Fruit fly (Drosophila melanogaster) whole organism, embryonic: ENCODE data around the gene pnt.

ENCODE experiments used
- Antp ChIP-seq: fragments of 200-800 bp; sonication (Bioruptor generic); optimal IDR thresholded peaks from 3 replicates; lab custom pipeline; 2016; ENCODE audit warnings: missing biosample characterization, missing genetic modification characterization
- Atf6 ChIP-seq: fragments of 200-800 bp; sonication (Bioruptor generic); IDR thresholded peaks from 2 replicates; pipeline ENCODE4 v1.3.6; 2022; ENCODE audit warnings: missing biosample characterization, missing genetic modification characterization
- CG10274 ChIP-seq: fragments of 200-800 bp; sonication (Bioruptor generic); optimal IDR thresholded peaks from 3 replicates; lab custom pipeline; 2017; ENCODE audit warnings: missing biosample characterization, mild to moderate bottlenecking, missing genetic modification characterization
- CG10462 ChIP-seq: fragments of 200-800 bp; sonication (Bioruptor generic); optimal IDR thresholded peaks from 2 replicates; lab custom pipeline; 2016; ENCODE audit warnings: missing biosample characterization, missing genetic modification characterization
- CG12071 ChIP-seq: fragments of 200-800 bp; sonication (Bioruptor generic); optimal IDR thresholded peaks from 3 replicates; lab custom pipeline; 2018; ENCODE audit warnings: missing biosample characterization, mild to moderate bottlenecking, missing genetic modification characterization
- CG12155 ChIP-seq: fragments of 200-800 bp; sonication (Bioruptor generic); optimal IDR thresholded peaks from 3 replicates; lab custom pipeline; 2016; ENCODE audit warnings: missing biosample characterization, missing genetic modification characterization
- CG13123 ChIP-seq: fragments of 200-800 bp; sonication (Bioruptor generic); optimal IDR thresholded peaks from 2 replicates; lab custom pipeline; 2016; ENCODE audit warnings: missing biosample characterization, missing genetic modification characterization
- CG15696 ChIP-seq: fragments of 200-800 bp; sonication (Bioruptor generic); optimal IDR thresholded peaks from 2 replicates; lab custom pipeline; 2019; ENCODE audit warnings: missing biosample characterization, mild to moderate bottlenecking, missing genetic modification characterization, moderate library complexity
- CG17612 ChIP-seq: fragments of 200-800 bp; sonication (Bioruptor generic); IDR thresholded peaks from 2 replicates; pipeline ENCODE4 v1.3.6; 2022; ENCODE audit warnings: missing biosample characterization, missing genetic modification characterization
- CG18011 ChIP-seq: fragments of 200-800 bp; sonication (Bioruptor generic); optimal IDR thresholded peaks from 2 replicates; lab custom pipeline; 2017; ENCODE audit warnings: missing biosample characterization, missing genetic modification characterization, mild to moderate bottlenecking, moderate library complexity, missing genotype
- CG18764 ChIP-seq: fragments of 200-800 bp; sonication (Bioruptor generic); optimal IDR thresholded peaks from 3 replicates; lab custom pipeline; 2016; ENCODE audit warnings: missing biosample characterization, missing genetic modification characterization
- CG30020 ChIP-seq: fragments of 200-800 bp; optimal IDR thresholded peaks from 2 replicates; lab custom pipeline; 2019; ENCODE audit warnings: missing biosample characterization, mild to moderate bottlenecking, missing genetic modification characterization, moderate library complexity
- CG31365 ChIP-seq: fragments of 200-800 bp; sonication (Bioruptor generic); optimal IDR thresholded peaks from 2 replicates; lab custom pipeline; 2018; ENCODE audit warnings: missing biosample characterization, mild to moderate bottlenecking, missing genetic modification characterization
- CG32532 ChIP-seq: fragments of 200-800 bp; sonication (Bioruptor generic); IDR thresholded peaks from 2 replicates; pipeline ENCODE4 v1.3.6; 2022; ENCODE audit warnings: missing biosample characterization, missing genetic modification characterization
- CG33213 ChIP-seq: fragments of 200-800 bp; sonication (Bioruptor generic); optimal IDR thresholded peaks from 3 replicates; lab custom pipeline; 2016; ENCODE audit warnings: missing biosample characterization, missing genetic modification characterization
- CG34376 ChIP-seq: fragments of 200-800 bp; sonication (Bioruptor generic); optimal IDR thresholded peaks from 2 replicates; lab custom pipeline; 2018; ENCODE audit warnings: missing biosample characterization, mild to moderate bottlenecking, missing genetic modification characterization
- CG4730 ChIP-seq: fragments of 200-800 bp; sonication (Bioruptor generic); IDR thresholded peaks from 2 replicates; pipeline ENCODE4 v1.3.6; 2022; ENCODE audit warnings: missing biosample characterization, missing genetic modification characterization
- CG6272 ChIP-seq: fragments of 200-800 bp; sonication (Bioruptor generic); IDR thresholded peaks from 2 replicates; pipeline ENCODE4 v1.3.6; 2022; ENCODE audit warnings: missing biosample characterization, missing genetic modification characterization
- CG7271 ChIP-seq: fragments of 200-800 bp; sonication (Bioruptor generic); optimal IDR thresholded peaks from 2 replicates; lab custom pipeline; 2018; ENCODE audit warnings: missing biosample characterization, mild to moderate bottlenecking, missing genetic modification characterization, moderate library complexity
- CG8924 ChIP-seq: fragments of 200-800 bp; optimal IDR thresholded peaks from 3 replicates; lab custom pipeline; 2019; ENCODE audit warnings: missing biosample characterization, mild to moderate bottlenecking, missing genetic modification characterization, moderate library complexity
- CG8944 ChIP-seq: fragments of 200-800 bp; sonication (Bioruptor generic); optimal IDR thresholded peaks from 3 replicates; lab custom pipeline; 2016; ENCODE audit warnings: missing biosample characterization, missing genetic modification characterization
- CG9215 ChIP-seq: fragments of 200-800 bp; sonication (Bioruptor generic); IDR thresholded peaks from 2 replicates; pipeline ENCODE4 v1.3.6; 2022; ENCODE audit warnings: missing biosample characterization, missing genetic modification characterization
- CG9437 ChIP-seq: fragments of 200-800 bp; sonication (Bioruptor generic); optimal IDR thresholded peaks from 2 replicates; lab custom pipeline; 2018; ENCODE audit warnings: missing biosample characterization, mild to moderate bottlenecking, missing genetic modification characterization
- Dbx ChIP-seq: fragments of 200-800 bp; sonication (Bioruptor generic); IDR thresholded peaks from 3 replicates; pipeline ENCODE4 v1.3.6; 2022; ENCODE audit warnings: missing biosample characterization, missing genetic modification characterization
- HLHmδ ChIP-seq: fragments of 200-800 bp; sonication (Bioruptor generic); optimal IDR thresholded peaks from 2 replicates; lab custom pipeline; 2018; ENCODE audit warnings: missing biosample characterization, mild to moderate bottlenecking, missing genetic modification characterization, moderate library complexity
- Neu2 ChIP-seq: fragments of 200-800 bp; sonication (Bioruptor generic); optimal IDR thresholded peaks from 3 replicates; lab custom pipeline; 2016; ENCODE audit warnings: missing biosample characterization, missing genetic modification characterization, borderline replicate concordance
- PHDP ChIP-seq: fragments of 200-800 bp; sonication (Bioruptor generic); optimal IDR thresholded peaks from 3 replicates; lab custom pipeline; 2018; ENCODE audit warnings: missing biosample characterization, mild to moderate bottlenecking, missing genetic modification characterization, moderate library complexity
- Side ChIP-seq: fragments of 200-800 bp; sonication (Bioruptor generic); optimal IDR thresholded peaks from 2 replicates; lab custom pipeline; 2016; ENCODE audit warnings: missing biosample characterization, missing genetic modification characterization
- ase ChIP-seq: fragments of 200-800 bp; sonication (Bioruptor generic); IDR thresholded peaks from 3 replicates; pipeline ENCODE4 v1.3.6; 2022; ENCODE audit warnings: missing biosample characterization, missing genetic modification characterization
- br ChIP-seq: fragments of >200 bp; optimal IDR thresholded peaks from 2 replicates; lab custom pipeline; 2017
- btn ChIP-seq: fragments of 200-800 bp; sonication (Bioruptor generic); optimal IDR thresholded peaks from 2 replicates; lab custom pipeline; 2016; ENCODE audit warnings: missing biosample characterization, missing genetic modification characterization
- cato ChIP-seq: fragments of 200-800 bp; sonication (Bioruptor generic); optimal IDR thresholded peaks from 2 replicates; lab custom pipeline; 2016; ENCODE audit warnings: missing biosample characterization, missing genetic modification characterization, borderline replicate concordance
- dysf ChIP-seq: fragments of 200-800 bp; sonication (Bioruptor generic); IDR thresholded peaks from 3 replicates; pipeline ENCODE4 v1.3.6; 2022; ENCODE audit warnings: missing biosample characterization, missing genetic modification characterization
- en ChIP-seq: fragments of 200-800 bp; sonication (Bioruptor generic); optimal IDR thresholded peaks from 2 replicates; lab custom pipeline; 2016; ENCODE audit warnings: missing biosample characterization, missing genetic modification characterization
- fd102C ChIP-seq: fragments of 200-800 bp; sonication (Bioruptor generic); optimal IDR thresholded peaks from 2 replicates; lab custom pipeline; 2018; ENCODE audit warnings: missing biosample characterization, mild to moderate bottlenecking, missing genetic modification characterization, moderate library complexity
- gcm ChIP-seq: fragments of 200-800 bp; sonication (Bioruptor generic); optimal IDR thresholded peaks from 2 replicates; lab custom pipeline; 2019; ENCODE audit warnings: missing biosample characterization, mild to moderate bottlenecking, missing genetic modification characterization, moderate library complexity
- h ChIP-seq: fragments of >200 bp; optimal IDR thresholded peaks from 2 replicates; lab custom pipeline; 2017
- her ChIP-seq: fragments of 200-800 bp; sonication (Bioruptor generic); optimal IDR thresholded peaks from 2 replicates; lab custom pipeline; 2016; ENCODE audit warnings: missing biosample characterization, missing genetic modification characterization
- hkb ChIP-seq, 2 experiments: fragments of 200-800 bp in 1 of 2; fragments of >200 bp in 1 of 2; sonication (Bioruptor generic) in 1 of 2; IDR thresholded peaks in 1 of 2; optimal IDR thresholded peaks in 1 of 2; 2 replicates each; pipeline versions ENCODE4 v1.3.6 to Lab custom; 2017 to 2022; ENCODE audit warnings: missing biosample characterization in 1 of 2, missing genetic modification characterization in 1 of 2
- ind ChIP-seq: fragments of 200-800 bp; sonication (Bioruptor generic); optimal IDR thresholded peaks from 3 replicates; lab custom pipeline; 2016; ENCODE audit warnings: missing biosample characterization, missing genetic modification characterization
- insv ChIP-seq, 2 experiments: fragments of 200-800 bp; sonication (Bioruptor generic); optimal IDR thresholded peaks; 3 replicates each; lab custom pipeline; 2016 to 2018; ENCODE audit warnings: missing biosample characterization in 2 of 2, missing genetic modification characterization in 2 of 2
- jing ChIP-seq: fragments of 200-800 bp; sonication (Bioruptor generic); optimal IDR thresholded peaks from 2 replicates; lab custom pipeline; 2018; ENCODE audit warnings: missing biosample characterization, mild to moderate bottlenecking, missing genetic modification characterization
- kah ChIP-seq: fragments of 200-800 bp; sonication (Bioruptor generic); optimal IDR thresholded peaks from 2 replicates; lab custom pipeline; 2018; ENCODE audit warnings: missing biosample characterization, mild to moderate bottlenecking, missing genetic modification characterization
- kay ChIP-seq: fragments of 200-800 bp; sonication (Bioruptor generic); optimal IDR thresholded peaks from 2 replicates; lab custom pipeline; 2016; ENCODE audit warnings: missing biosample characterization, missing genetic modification characterization
- pho ChIP-seq: fragments of 200-800 bp; sonication (Bioruptor generic); optimal IDR thresholded peaks from 2 replicates; lab custom pipeline; 2016; ENCODE audit warnings: missing biosample characterization, missing genetic modification characterization
- ro ChIP-seq: fragments of 200-800 bp; sonication (Bioruptor generic); IDR thresholded peaks from 2 replicates; pipeline ENCODE4 v1.3.6; 2022; ENCODE audit warnings: missing biosample characterization, missing genetic modification characterization
- row ChIP-seq: fragments of 200-800 bp; sonication (Bioruptor generic); IDR thresholded peaks from 3 replicates; pipeline ENCODE4 v1.3.6; 2022; ENCODE audit warnings: missing biosample characterization, missing genetic modification characterization
- shn ChIP-seq: fragments of 200-800 bp; sonication (Bioruptor generic); optimal IDR thresholded peaks from 3 replicates; lab custom pipeline; 2016; ENCODE audit warnings: missing biosample characterization, missing genetic modification characterization
- sim ChIP-seq: fragments of 200-800 bp; sonication (Bioruptor generic); IDR thresholded peaks from 2 replicates; pipeline ENCODE4 v1.3.6; 2022; ENCODE audit warnings: missing biosample characterization, missing genetic modification characterization
- sima ChIP-seq: fragments of 200-800 bp; sonication (Bioruptor generic); optimal IDR thresholded peaks from 2 replicates; lab custom pipeline; 2016; ENCODE audit warnings: missing biosample characterization, missing genetic modification characterization
- slbo ChIP-seq: fragments of 200-800 bp; sonication (Bioruptor generic); IDR thresholded peaks from 2 replicates; pipeline ENCODE4 v1.3.6; 2022; ENCODE audit warnings: missing biosample characterization, missing genetic modification characterization
- tin ChIP-seq: fragments of 200-800 bp; sonication (Bioruptor generic); optimal IDR thresholded peaks from 3 replicates; lab custom pipeline; 2016; ENCODE audit warnings: missing biosample characterization, missing genetic modification characterization
- tll ChIP-seq, 2 experiments: fragments of 200-800 bp in 1 of 2; fragments of >200 bp in 1 of 2; sonication (Bioruptor generic) in 1 of 2; optimal IDR thresholded peaks; 2 replicates each; lab custom pipeline; 2017 to 2019; ENCODE audit warnings: missing biosample characterization in 2 of 2, missing genetic modification characterization in 2 of 2, mild to moderate bottlenecking in 1 of 2, moderate library complexity in 1 of 2

Gene pnt

dm6 chr3R:23374290-23374689, 28.3 kb upstream of the pnt start (continued):
- TF ChIP-seq kah (no peak), cato (GFP tag; lab: Kevin White, UChicago) (no peak), CG4730 (GFP tag; lab: Robert Waterston, UW) (no peak), CG17612 (GFP tag; lab: Robert Waterston, UW) (no peak), CG13123 (GFP tag; lab: Kevin White, UChicago) (no peak), slbo (GFP tag; lab: Robert Waterston, UW) (peak; percentile 46), kay (no peak), CG31365 (tag; lab: Kevin White, UChicago) (no peak), CG18764 (no peak), CG8924 (no peak), CG6272 (no peak), Atf6 (GFP tag; lab: Robert Waterston, UW) (peak; percentile 35), PHDP (tag; lab: Kevin White, UChicago) (no peak), CG15696 (tag; lab: Kevin White, UChicago) (no peak), CG7271 (no peak), ase (GFP tag; lab: Robert Waterston, UW) (no peak), CG10274 (GFP tag; lab: Kevin White, UChicago) (no peak), ind (GFP tag; lab: Kevin White, UChicago) (no peak), Neu2 (GFP tag; lab: Kevin White, UChicago) (no peak), CG18011 (GFP tag; lab: Kevin White, UChicago) (no peak), br (lab: Kevin White, UChicago) (no peak), CG9437 (GFP tag; lab: Kevin White, UChicago) (no peak), her (GFP tag; lab: Kevin White, UChicago) (no peak), pho (GFP tag; lab: Kevin White, UChicago) (no peak), gcm (GFP tag; lab: Kevin White, UChicago) (no peak), jing (GFP tag; lab: Kevin White, UChicago) (no peak), CG12071 (GFP tag; lab: Kevin White, UChicago) (no peak), en (GFP tag; lab: Kevin White, UChicago) (no peak), h (lab: Kevin White, UChicago) (no peak), CG30020 (tag; lab: Kevin White, UChicago) (no peak), sima (no peak), ro (GFP tag; lab: Robert Waterston, UW) (no peak), HLHmδ (GFP tag; lab: Kevin White, UChicago) (no peak), Dbx (GFP tag; lab: Robert Waterston, UW) (no peak), hkb (optimal IDR thresholded peaks at IDR 0.05; lab: Kevin White, UChicago) (no peak), hkb (GFP tag; IDR thresholded peaks at IDR 0.05; lab: Robert Waterston, UW) (no peak), Antp (no peak), CG8944 (GFP tag; lab: Kevin White, UChicago) (no peak), Side (no peak), tin (GFP tag; lab: Kevin White, UChicago) (no peak), sim (GFP tag; lab: Robert Waterston, UW) (no peak), CG32532 (GFP tag; lab: Robert Waterston, UW) (peak; percentile 35; the same call in 1 of the 2 replicates), CG33213 (no peak), CG12155 (GFP tag; lab: Kevin White, UChicago) (peak; percentile 16), insv (GFP tag; optimal IDR thresholded peaks at IDR 0.05; lab: Kevin White, UChicago) (no peak), dysf (GFP tag; lab: Robert Waterston, UW) (no peak), CG9215 (GFP tag; lab: Robert Waterston, UW) (no peak), row (peak; percentile 29; the same call in 1 of the 3 replicates), fd102C (GFP tag; lab: Kevin White, UChicago) (no peak), tll (GFP tag; optimal IDR thresholded peaks at IDR 0.05; lab: Kevin White, UChicago) (no peak), shn (GFP tag; lab: Kevin White, UChicago) (no peak), CG34376 (GFP tag; lab: Kevin White, UChicago) (peak; percentile 44), CG10462 (GFP tag; lab: Kevin White, UChicago) (no peak), btn (no peak)
